Worm (Caenorhabditis elegans) whole organism, early embryonic: Measurements from ENCODE around the gene F13E9.16.
A peak's percentile ranks its signal among the peaks of the same experiment; 100 is the strongest.

Experiments
- B0310.2 ChIP-seq: sonication (generic microtip); optimal IDR thresholded peaks from 2 replicates; lab custom pipeline; 2016; ENCODE audit warnings: mild to moderate bottlenecking, missing genetic modification characterization, missing compliant biosample characterization
- F13C5.2 ChIP-seq: sonication (generic microtip); optimal IDR thresholded peaks from 2 replicates; lab custom pipeline; 2017; ENCODE audit warnings: mild to moderate bottlenecking, missing genetic modification characterization, inconsistent platforms, missing compliant biosample characterization
- aly-1 ChIP-seq: sonication (generic microtip); optimal IDR thresholded peaks from 2 replicates; lab custom pipeline; 2016; ENCODE audit warnings: missing genetic modification characterization, missing compliant biosample characterization
- ama-1 ChIP-seq: fragments of 150-350 bp; optimal IDR thresholded peaks from 2 replicates; lab custom pipeline; 2014
- ceh-13 ChIP-seq: fragments of 200-800 bp; sonication (Bioruptor generic); optimal IDR thresholded peaks from 2 replicates; lab custom pipeline; 2018; ENCODE audit warnings: mild to moderate bottlenecking, missing genetic modification characterization, missing compliant biosample characterization
- ceh-36 ChIP-seq: sonication (generic microtip); optimal IDR thresholded peaks from 2 replicates; lab custom pipeline; 2016; ENCODE audit warnings: missing genetic modification characterization, inconsistent platforms, missing compliant biosample characterization
- ets-7 ChIP-seq: sonication (generic microtip); optimal IDR thresholded peaks from 2 replicates; lab custom pipeline; 2016; ENCODE audit warnings: missing genotype, missing genetic modification characterization, missing compliant biosample characterization
- flt-1 ChIP-seq: fragments of 200-800 bp; sonication (Bioruptor generic); IDR thresholded peaks from 2 replicates; pipeline ENCODE4 v1.3.6; 2022; ENCODE audit warnings: missing genetic modification characterization, missing compliant biosample characterization
- hmbx-1 ChIP-seq: sonication (generic microtip); optimal IDR thresholded peaks from 2 replicates; lab custom pipeline; 2016; ENCODE audit warnings: mild to moderate bottlenecking, missing genetic modification characterization, missing compliant biosample characterization
- hmg-4 ChIP-seq: fragments of 200-800 bp; sonication (Bioruptor generic); optimal IDR thresholded peaks from 2 replicates; lab custom pipeline; 2018; ENCODE audit warnings: mild to moderate bottlenecking, missing genetic modification characterization, missing compliant biosample characterization
- hnd-1 ChIP-seq: sonication (generic microtip); optimal IDR thresholded peaks from 2 replicates; lab custom pipeline; 2016; ENCODE audit warnings: missing genetic modification characterization, missing compliant biosample characterization
- pes-1 ChIP-seq: fragments of 200-800 bp; sonication (Bioruptor generic); IDR thresholded peaks from 2 replicates; pipeline ENCODE4 v1.3.6; 2022; ENCODE audit warnings: missing genetic modification reagents, missing genetic modification characterization, missing compliant biosample characterization
- scrt-1 ChIP-seq: fragments of 200-800 bp; sonication (Bioruptor generic); IDR thresholded peaks from 2 replicates; pipeline ENCODE4 v1.3.6; 2022; ENCODE audit warnings: missing genetic modification characterization, missing compliant biosample characterization
- sea-1 ChIP-seq: fragments of 200-800 bp; sonication (Bioruptor generic); conservative IDR thresholded peaks from 2 replicates; pipeline ENCODE4 v1.3.6; 2022; ENCODE audit warnings: missing genetic modification characterization, missing compliant biosample characterization
- tbx-11 ChIP-seq: fragments of 200-800 bp; sonication (Bioruptor generic); IDR thresholded peaks from 2 replicates; pipeline ENCODE4 v1.3.6; 2022; ENCODE audit warnings: missing genetic modification characterization, missing compliant biosample characterization
- tbx-37 ChIP-seq: fragments of 200-800 bp; sonication (Bioruptor generic); conservative IDR thresholded peaks from 2 replicates; pipeline ENCODE4 v1.3.6; 2022; ENCODE audit warnings: missing genetic modification reagents, missing genetic modification characterization, missing compliant biosample characterization
- tra-4 ChIP-seq: sonication (generic microtip); optimal IDR thresholded peaks from 2 replicates; lab custom pipeline; 2017; ENCODE audit warnings: missing genetic modification characterization, missing compliant biosample characterization

Gene F13E9.16

ce11 chrIV:10887285-10887684, at the start of gene F13E9.16:
Gene F13E9.16 (minus strand): TSS chrIV:10887385.
- TF ChIP-seq hmg-4 (no peak), tra-4 (tag; lab: Kevin White, UChicago) (no peak), tbx-37 (GFP tag; lab: Robert Waterston, UW) (no peak), hnd-1 (tag; lab: Kevin White, UChicago) (no peak), flt-1 (GFP tag; lab: Robert Waterston, UW) (no peak), ama-1 (lab: Kevin White, UChicago) (no peak), F13C5.2 (tag; lab: Kevin White, UChicago) (no peak), scrt-1 (GFP tag; lab: Robert Waterston, UW) (no peak), tbx-11 (GFP tag; lab: Robert Waterston, UW) (no peak), aly-1 (tag; lab: Kevin White, UChicago) (no peak), sea-1 (GFP tag; lab: Robert Waterston, UW) (no peak), pes-1 (GFP tag; lab: Robert Waterston, UW) (no peak), ets-7 (tag; lab: Kevin White, UChicago) (no peak), hmbx-1 (tag; lab: Kevin White, UChicago) (no peak), ceh-13 (GFP tag; lab: Kevin White, UChicago) (no peak)

- peak; percentile 45 for TF ChIP-seq hmg-4
- no peak for TF ChIP-seq scrt-1 (GFP tag; lab: Robert Waterston, UW)
Measured at ce11 chrIV:10935853-10936491, 48.8 kb upstream of the F13E9.16 start, which contains the start of gene lgg-2. Gene lgg-2 (minus strand): TSS chrIV:10935903.

- no peak for TF ChIP-seq hmg-4
- peak; percentile 11 for TF ChIP-seq ets-7 (tag; lab: Kevin White, UChicago)
Measured at ce11 chrIV:10935336-10935735, 48.2 kb upstream of the F13E9.16 start.

ce11 chrIV:10934786-10935185, 47.6 kb upstream of the F13E9.16 start:
- TF ChIP-seq ets-7 (tag; lab: Kevin White, UChicago) (no peak), ama-1 (lab: Kevin White, UChicago) (no peak), flt-1 (GFP tag; lab: Robert Waterston, UW) (no peak), hmbx-1 (tag; lab: Kevin White, UChicago) (no peak), pes-1 (GFP tag; lab: Robert Waterston, UW) (no peak), scrt-1 (GFP tag; lab: Robert Waterston, UW) (no peak), ceh-13 (GFP tag; lab: Kevin White, UChicago) (no peak), hmg-4 (no peak), F13C5.2 (tag; lab: Kevin White, UChicago) (no peak), hnd-1 (tag; lab: Kevin White, UChicago) (no peak), ceh-36 (tag; lab: Kevin White, UChicago) (no peak), tbx-37 (GFP tag; lab: Robert Waterston, UW) (no peak), B0310.2 (no peak), sea-1 (GFP tag; lab: Robert Waterston, UW) (no peak)

- TF ChIP-seq hmg-4, result no peak
- TF ChIP-seq sea-1 (GFP tag; lab: Robert Waterston, UW), result no peak
- TF ChIP-seq flt-1 (GFP tag; lab: Robert Waterston, UW), result no peak
- no peak for TF ChIP-seq F13C5.2 (tag; lab: Kevin White, UChicago)
- TF ChIP-seq hnd-1 (tag; lab: Kevin White, UChicago), result no peak
- TF ChIP-seq B0310.2, result no peak
- no peak for TF ChIP-seq tra-4 (tag; lab: Kevin White, UChicago)
- no peak for TF ChIP-seq hmbx-1 (tag; lab: Kevin White, UChicago)
- no peak for TF ChIP-seq ama-1 (lab: Kevin White, UChicago)
- TF ChIP-seq tbx-37 (GFP tag; lab: Robert Waterston, UW), result no peak
- TF ChIP-seq scrt-1 (GFP tag; lab: Robert Waterston, UW), result no peak
- TF ChIP-seq aly-1 (tag; lab: Kevin White, UChicago), result no peak
Measured at ce11 chrIV:10933777-10934546, 46.8 kb upstream of the F13E9.16 start.

ce11 chrIV:10933062-10933552, 45.9 kb upstream of the F13E9.16 start, which contains the start of the genes dnc-1 and lsm-7:
Gene dnc-1 (minus strand): TSS chrIV:10933203.
Gene lsm-7 (plus strand): TSS chrIV:10933502.
- TF ChIP-seq F13C5.2 (tag; lab: Kevin White, UChicago), result peak; percentile 40
- TF ChIP-seq tbx-37 (GFP tag; lab: Robert Waterston, UW), result no peak
- 0 out of 2 replicates have a peak, but pooled peaks have one; percentile 11 for TF ChIP-seq tbx-11 (GFP tag; lab: Robert Waterston, UW)
- no peak for TF ChIP-seq sea-1 (GFP tag; lab: Robert Waterston, UW)
- no peak; the same call in 1 of the 2 replicates for TF ChIP-seq flt-1 (GFP tag; lab: Robert Waterston, UW)
- no peak for TF ChIP-seq B0310.2

- no peak for TF ChIP-seq ama-1 (lab: Kevin White, UChicago)
- no peak for TF ChIP-seq scrt-1 (GFP tag; lab: Robert Waterston, UW)
Measured at ce11 chrIV:10919770-10920169, 32.6 kb upstream of the F13E9.16 start, which contains the start of gene rbr-2. Gene rbr-2 (plus strand): TSS chrIV:10920070.
